Worm (Caenorhabditis elegans) whole organism, L1 larva: ENCODE data around the gene C23G10.1.
A peak's percentile ranks its signal among the peaks of the same experiment; 100 is the strongest.

Experiments
- C16A3.4 ChIP-seq: fragments of 150-350 bp; optimal IDR thresholded peaks from 2 replicates; lab custom pipeline; 2014; ENCODE audit warnings: missing biosample characterization, missing genetic modification characterization
- aha-1 ChIP-seq: fragments of 150-350 bp; optimal IDR thresholded peaks from 2 replicates; lab custom pipeline; 2014; ENCODE audit warnings: missing biosample characterization, missing genetic modification characterization
- alr-1 ChIP-seq: fragments of 200-800 bp; sonication (Bioruptor generic); optimal IDR thresholded peaks from 2 replicates; lab custom pipeline; 2018; ENCODE audit warnings: borderline replicate concordance, mild to moderate bottlenecking, missing genetic modification characterization, missing compliant biosample characterization
- ama-1 ChIP-seq: fragments of 150-350 bp; optimal IDR thresholded peaks from 2 replicates; lab custom pipeline; 2014
- blmp-1 ChIP-seq: fragments of 150-350 bp; optimal IDR thresholded peaks from 2 replicates; lab custom pipeline; 2014; ENCODE audit warnings: missing biosample characterization, missing genetic modification characterization
- ceh-88 ChIP-seq: fragments of 200-800 bp; sonication (Bioruptor generic); IDR thresholded peaks from 2 replicates; pipeline ENCODE4 v1.3.6; 2022; ENCODE audit warnings: missing genetic modification characterization, missing compliant biosample characterization
- dpl-1 ChIP-seq, 3 experiments: fragments of 150-350 bp in 2 of 3; sonication (generic microtip) in 1 of 3; optimal IDR thresholded peaks; 2 replicates each; lab custom pipeline; 2014 to 2017; ENCODE audit warnings: missing biosample characterization in 3 of 3, missing genetic modification characterization in 3 of 3, missing genetic modification reagents in 3 of 3
- dsc-1 ChIP-seq: sonication (generic microtip); optimal IDR thresholded peaks from 2 replicates; lab custom pipeline; 2016; ENCODE audit warnings: mild to moderate bottlenecking, missing genetic modification characterization, missing compliant biosample characterization
- efl-1 ChIP-seq, 4 experiments: fragments of 150-350 bp; optimal IDR thresholded peaks in 3 of 4; peaks in 1 of 4; 1 replicate in 1 of 4; 2 replicates in 3 of 4; lab custom pipeline; 2014; ENCODE audit warnings: missing biosample characterization in 2 of 4, missing genetic modification characterization in 2 of 4, missing genetic modification reagents in 2 of 4
- efl-3 ChIP-seq: fragments of 200-800 bp; sonication (Bioruptor generic); optimal IDR thresholded peaks from 2 replicates; lab custom pipeline; 2018; ENCODE audit warnings: mild to moderate bottlenecking, missing genetic modification characterization, missing compliant biosample characterization
- egl-27 ChIP-seq, 2 experiments: fragments of 150-350 bp in 1 of 2; sonication (generic microtip); optimal IDR thresholded peaks; 3 replicates each; lab custom pipeline; 2017 to 2018; ENCODE audit warnings: missing biosample characterization in 2 of 2, missing genetic modification characterization in 2 of 2, missing genetic modification reagents in 2 of 2
- elt-2 ChIP-seq: sonication (generic microtip); optimal IDR thresholded peaks from 2 replicates; lab custom pipeline; 2016; ENCODE audit warnings: missing genetic modification characterization, mild to moderate bottlenecking, inconsistent platforms, missing compliant biosample characterization, missing genetic modification reagents
- ets-5 ChIP-seq: fragments of 200-800 bp; sonication (Bioruptor generic); IDR thresholded peaks from 2 replicates; pipeline ENCODE4 v1.3.6; 2022; ENCODE audit warnings: missing genetic modification characterization, missing compliant biosample characterization
- fkh-10 ChIP-seq: sonication (generic microtip); optimal IDR thresholded peaks from 2 replicates; lab custom pipeline; 2017; ENCODE audit warnings: missing biosample characterization, missing genetic modification reagents, missing genetic modification characterization
- fkh-4 ChIP-seq: sonication (generic microtip); optimal IDR thresholded peaks from 2 replicates; lab custom pipeline; 2016; ENCODE audit warnings: missing compliant biosample characterization, missing genetic modification characterization, borderline replicate concordance
- fkh-8 ChIP-seq: sonication (generic microtip); optimal IDR thresholded peaks from 2 replicates; lab custom pipeline; 2016; ENCODE audit warnings: mild to moderate bottlenecking, missing genetic modification characterization, missing compliant biosample characterization
- fos-1 ChIP-seq: fragments of 150-350 bp; optimal IDR thresholded peaks from 2 replicates; lab custom pipeline; 2014; ENCODE audit warnings: missing biosample characterization, missing genetic modification characterization
- hlh-17 ChIP-seq: fragments of 200-800 bp; sonication (Bioruptor generic); optimal IDR thresholded peaks from 2 replicates; lab custom pipeline; 2018; ENCODE audit warnings: missing genetic modification characterization, mild to moderate bottlenecking, missing compliant biosample characterization, moderate library complexity, borderline replicate concordance
- hpl-2 ChIP-seq: fragments of 150-350 bp; optimal IDR thresholded peaks from 2 replicates; lab custom pipeline; 2014; ENCODE audit warnings: missing biosample characterization, missing genetic modification reagents, missing genetic modification characterization
- isw-1 ChIP-seq: fragments of 200-800 bp; sonication (Bioruptor generic); IDR thresholded peaks from 2 replicates; pipeline ENCODE4 v1.3.6; 2022; ENCODE audit warnings: missing genetic modification characterization, missing compliant biosample characterization
- jun-1 ChIP-seq: fragments of 150-350 bp; optimal IDR thresholded peaks from 2 replicates; lab custom pipeline; 2014; ENCODE audit warnings: missing biosample characterization, missing genetic modification reagents, missing genetic modification characterization
- lin-14 ChIP-seq: fragments of 200-800 bp; sonication (Bioruptor generic); optimal IDR thresholded peaks from 2 replicates; lab custom pipeline; 2018; ENCODE audit warnings: mild to moderate bottlenecking, missing genetic modification characterization, moderate library complexity, missing compliant biosample characterization
- lin-15B ChIP-seq: fragments of 150-350 bp; sonication (generic microtip); optimal IDR thresholded peaks from 3 replicates; lab custom pipeline; 2014; ENCODE audit warnings: missing biosample characterization, missing genetic modification characterization
- lsy-2 ChIP-seq, 2 experiments: fragments of 150-350 bp; optimal IDR thresholded peaks; 2 replicates each; lab custom pipeline; 2014; ENCODE audit warnings: missing biosample characterization in 2 of 2, missing genetic modification characterization in 2 of 2
- mep-1 ChIP-seq: fragments of 150-350 bp; optimal IDR thresholded peaks from 2 replicates; lab custom pipeline; 2014; ENCODE audit warnings: missing biosample characterization, missing genetic modification characterization
- nhr-11 ChIP-seq: fragments of 150-350 bp; optimal IDR thresholded peaks from 2 replicates; lab custom pipeline; 2014; ENCODE audit warnings: missing biosample characterization, missing genetic modification characterization
- nhr-12 ChIP-seq: sonication (generic microtip); optimal IDR thresholded peaks from 2 replicates; lab custom pipeline; 2017; ENCODE audit warnings: missing biosample characterization, missing genetic modification characterization
- nhr-19 ChIP-seq: fragments of 200-800 bp; sonication (Bioruptor generic); conservative IDR thresholded peaks from 2 replicates; pipeline ENCODE4 v1.3.6; 2022; ENCODE audit warnings: missing genetic modification characterization, missing compliant biosample characterization
- nhr-20 ChIP-seq: sonication (generic microtip); optimal IDR thresholded peaks from 2 replicates; lab custom pipeline; 2016; ENCODE audit warnings: mild to moderate bottlenecking, missing genetic modification characterization, missing compliant biosample characterization
- nhr-28 ChIP-seq: fragments of 150-350 bp; optimal IDR thresholded peaks from 2 replicates; lab custom pipeline; 2014; ENCODE audit warnings: missing biosample characterization, missing genetic modification characterization
- nhr-47 ChIP-seq: sonication (generic microtip); optimal IDR thresholded peaks from 2 replicates; lab custom pipeline; 2016; ENCODE audit warnings: mild to moderate bottlenecking, missing genetic modification characterization, moderate library complexity, missing compliant biosample characterization
- nhr-76 ChIP-seq: sonication (generic microtip); optimal IDR thresholded peaks from 2 replicates; lab custom pipeline; 2017; ENCODE audit warnings: missing biosample characterization, missing genetic modification characterization
- nhr-77 ChIP-seq: fragments of 150-350 bp; optimal IDR thresholded peaks from 2 replicates; lab custom pipeline; 2014; ENCODE audit warnings: missing biosample characterization, missing genetic modification characterization
- nhr-84 ChIP-seq: sonication (generic microtip); optimal IDR thresholded peaks from 2 replicates; lab custom pipeline; 2017; ENCODE audit warnings: missing biosample characterization, missing genetic modification characterization
- nhr-85 ChIP-seq: sonication (generic microtip); peaks from one replicate; lab custom pipeline; 2016; ENCODE audit warnings: missing genetic modification characterization, inconsistent platforms, missing compliant biosample characterization
- pag-3 ChIP-seq: sonication (generic microtip); optimal IDR thresholded peaks from 2 replicates; lab custom pipeline; 2017; ENCODE audit warnings: missing genetic modification characterization, mild to moderate bottlenecking, missing compliant biosample characterization, antibody characterized with exemption, borderline replicate concordance; ENCODE audit not compliant: insufficient read depth
- pax-3 ChIP-seq: fragments of 200-800 bp; sonication (Bioruptor generic); optimal IDR thresholded peaks from 2 replicates; lab custom pipeline; 2018; ENCODE audit warnings: mild to moderate bottlenecking, missing genetic modification characterization, moderate library complexity, missing compliant biosample characterization
- pqm-1 ChIP-seq: sonication (generic microtip); optimal IDR thresholded peaks from 3 replicates; lab custom pipeline; 2017; ENCODE audit warnings: missing biosample characterization, missing genetic modification characterization
- rnt-1 ChIP-seq: sonication (generic microtip); optimal IDR thresholded peaks from 2 replicates; lab custom pipeline; 2016; ENCODE audit warnings: mild to moderate bottlenecking, missing genetic modification characterization, moderate library complexity, missing compliant biosample characterization
- snu-23 ChIP-seq: sonication (generic microtip); optimal IDR thresholded peaks from 2 replicates; lab custom pipeline; 2016; ENCODE audit warnings: missing genetic modification characterization, missing compliant biosample characterization
- swsn-7 ChIP-seq: sonication (generic microtip); optimal IDR thresholded peaks from 2 replicates; lab custom pipeline; 2016; ENCODE audit warnings: missing genetic modification characterization, missing compliant biosample characterization
- tbx-2 ChIP-seq: sonication (generic microtip); optimal IDR thresholded peaks from 2 replicates; lab custom pipeline; 2016; ENCODE audit warnings: missing genetic modification characterization, missing compliant biosample characterization
- tlp-1 ChIP-seq: fragments of 150-350 bp; optimal IDR thresholded peaks from 2 replicates; lab custom pipeline; 2014; ENCODE audit warnings: missing biosample characterization, missing genetic modification characterization
- unc-130 ChIP-seq: fragments of 150-350 bp; optimal IDR thresholded peaks from 2 replicates; lab custom pipeline; 2017; ENCODE audit warnings: missing biosample characterization, missing genetic modification characterization, inconsistent platforms
- unc-30 ChIP-seq: sonication (generic microtip); optimal IDR thresholded peaks from 2 replicates; lab custom pipeline; 2017; ENCODE audit warnings: missing biosample characterization, missing genetic modification characterization
- unc-62 ChIP-seq: fragments of 150-350 bp; optimal IDR thresholded peaks from 2 replicates; lab custom pipeline; 2014; ENCODE audit warnings: missing biosample characterization, missing genetic modification reagents, missing genetic modification characterization
- unc-98 ChIP-seq: fragments of 200-800 bp; sonication (Bioruptor generic); IDR thresholded peaks from 2 replicates; pipeline ENCODE4 v1.3.6; 2022; ENCODE audit warnings: missing genetic modification characterization, missing compliant biosample characterization
- vab-15 ChIP-seq: sonication (generic microtip); optimal IDR thresholded peaks from 2 replicates; lab custom pipeline; 2017; ENCODE audit warnings: missing genotype, mild to moderate bottlenecking, missing genetic modification characterization, missing compliant biosample characterization
- zip-4 ChIP-seq: fragments of 200-800 bp; sonication (Bioruptor generic); optimal IDR thresholded peaks from 2 replicates; lab custom pipeline; 2018; ENCODE audit warnings: mild to moderate bottlenecking, missing genetic modification characterization, moderate library complexity, missing compliant biosample characterization
- ztf-4 ChIP-seq: fragments of 150-350 bp; optimal IDR thresholded peaks from 2 replicates; lab custom pipeline; 2014; ENCODE audit warnings: missing biosample characterization, missing genetic modification characterization

C23G10.1 gene

ce11 chrIII:6170038-6170437 is 39.0 kb upstream of the C23G10.1 start (continued):
- TF ChIP-seq elt-2 (tag; lab: Kevin White, UChicago) (no peak), unc-30 (tag; lab: Kevin White, UChicago) (no peak), snu-23 (GFP tag; lab: Kevin White, UChicago) (peak; percentile 76), efl-1 (optimal IDR thresholded peaks at IDR 0.05; lab: Kevin White, UChicago) (peak; percentile 25 to 30), efl-1 (GFP tag; optimal IDR thresholded peaks at IDR 0.05 in 1 of 2; lab: Kevin White, UChicago) (peak; percentile 8 to 29), isw-1 (GFP tag; lab: Robert Waterston, UW) (no peak), nhr-85 (tag; lab: Kevin White, UChicago) (peak; percentile 67), aha-1 (tag; lab: Kevin White, UChicago) (no peak), unc-62 (GFP tag; lab: Kevin White, UChicago) (no peak), nhr-77 (tag; lab: Kevin White, UChicago) (no peak), jun-1 (tag; lab: Kevin White, UChicago) (no peak), unc-98 (no peak), nhr-76 (tag; lab: Kevin White, UChicago) (no peak), ztf-4 (tag; lab: Kevin White, UChicago) (no peak), efl-3 (GFP tag; lab: Kevin White, UChicago) (no peak), alr-1 (tag; lab: Kevin White, UChicago) (no peak), fos-1 (peak; percentile 25), dpl-1 (GFP tag; optimal IDR thresholded peaks at IDR 0.05; lab: Kevin White, UChicago) (peak in 1 of 3 experiments; percentile 26), egl-27 (tag; optimal IDR thresholded peaks at IDR 0.05; lab: Kevin White, UChicago) (no peak), hlh-17 (GFP tag; lab: Kevin White, UChicago) (no peak), mep-1 (tag; lab: Kevin White, UChicago) (no peak), fkh-10 (no peak), lin-15B (tag; lab: Kevin White, UChicago) (no peak), pqm-1 (no peak), fkh-8 (tag; lab: Kevin White, UChicago) (no peak), zip-4 (GFP tag; lab: Kevin White, UChicago) (no peak), nhr-12 (tag; lab: Kevin White, UChicago) (no peak), ama-1 (lab: Kevin White, UChicago) (no peak), ets-5 (GFP tag; lab: Robert Waterston, UW) (no peak), nhr-20 (peak; percentile 60), dsc-1 (tag; lab: Kevin White, UChicago) (peak; percentile 10), unc-130 (tag; lab: Kevin White, UChicago) (no peak), vab-15 (no peak), nhr-11 (tag; lab: Kevin White, UChicago) (no peak), tlp-1 (tag; lab: Kevin White, UChicago) (no peak), nhr-28 (tag; lab: Kevin White, UChicago) (no peak), lsy-2 (tag; optimal IDR thresholded peaks at IDR 0.05; lab: Kevin White, UChicago) (peak; percentile 43 to 56), pag-3 (tag; lab: Kevin White, UChicago) (no peak), C16A3.4 (no peak), nhr-19 (GFP tag; lab: Robert Waterston, UW) (peak; percentile 36), hpl-2 (GFP tag; lab: Kevin White, UChicago) (no peak)

ce11 chrIII:6173020-6173597 is 36.0 kb upstream of the C23G10.1 start, which contains the start of the genes abcf-3 and F42A10.5:
TSS of gene abcf-3 (plus strand) at chrIII:6173403.
TSS of gene F42A10.5 (minus strand) at chrIII:6173477.
- TF ChIP-seq egl-27 (tag; optimal IDR thresholded peaks at IDR 0.05; lab: Kevin White, UChicago): no peak
- TF ChIP-seq pag-3 (tag; lab: Kevin White, UChicago): no peak
- TF ChIP-seq blmp-1 (tag; lab: Kevin White, UChicago): peak; percentile 59
- TF ChIP-seq nhr-28 (tag; lab: Kevin White, UChicago): no peak
- TF ChIP-seq swsn-7 (tag; lab: Kevin White, UChicago): peak; percentile 77
- no peak for TF ChIP-seq pax-3 (tag; lab: Kevin White, UChicago)
- no peak for TF ChIP-seq ceh-88 (GFP tag; lab: Robert Waterston, UW)
- peak; percentile 78 for TF ChIP-seq snu-23 (GFP tag; lab: Kevin White, UChicago)
- TF ChIP-seq nhr-84 (tag; lab: Kevin White, UChicago): no peak
- peak; percentile 72 for TF ChIP-seq lin-14 (GFP tag; lab: Kevin White, UChicago)
- peak; percentile 68 for TF ChIP-seq fos-1
- no peak for TF ChIP-seq unc-62 (GFP tag; lab: Kevin White, UChicago)
- TF ChIP-seq C16A3.4: peak; percentile 66
- no peak for TF ChIP-seq vab-15
- peak; percentile 83 for TF ChIP-seq rnt-1
- TF ChIP-seq nhr-12 (tag; lab: Kevin White, UChicago): no peak
- TF ChIP-seq fkh-4: peak; percentile 5
- TF ChIP-seq hlh-17 (GFP tag; lab: Kevin White, UChicago): no peak
- no peak for TF ChIP-seq efl-3 (GFP tag; lab: Kevin White, UChicago)
- TF ChIP-seq tbx-2 (tag; lab: Kevin White, UChicago): peak; percentile 62
- TF ChIP-seq unc-130 (tag; lab: Kevin White, UChicago): peak; percentile 76
- TF ChIP-seq lin-15B (tag; lab: Kevin White, UChicago): peak; percentile 45
- TF ChIP-seq nhr-47: peak; percentile 76
